Fruit fly (Drosophila melanogaster): ENCODE data around the gene raskol.

The raskol gene

DNA sequence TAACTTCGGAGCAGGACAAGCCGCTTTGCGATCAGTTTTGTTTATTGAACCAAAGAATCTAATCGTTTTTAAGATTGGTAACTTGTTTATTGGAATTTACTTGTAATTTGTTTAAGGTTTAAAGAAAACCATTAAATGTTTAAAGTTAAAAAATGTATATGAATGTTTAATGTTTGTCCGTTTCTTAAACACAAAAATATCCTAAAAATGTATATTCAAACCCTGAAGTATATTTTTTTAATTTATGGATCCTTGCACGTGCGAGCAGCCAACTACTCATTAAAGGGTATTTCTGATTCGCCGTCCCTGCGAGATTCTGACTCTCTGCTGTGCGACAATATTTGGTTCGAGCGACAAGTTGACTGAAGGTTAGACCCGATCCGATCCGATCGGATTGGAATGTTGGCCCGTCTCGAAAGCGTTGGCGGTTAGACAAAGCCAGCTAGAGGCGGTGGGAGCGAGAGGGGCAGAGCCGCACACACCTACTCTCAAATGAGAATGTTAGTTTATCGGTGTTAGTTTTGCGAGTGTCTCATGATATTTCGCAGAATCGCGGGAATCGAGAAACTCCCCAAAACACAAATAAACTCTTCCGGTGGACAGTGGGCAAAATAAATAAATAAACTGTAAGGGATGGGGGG is 11.0 kb upstream of the raskol start (continued):
- peak; percentile 33 for TF ChIP-seq TFAM (GFP tag; optimal IDR thresholded peaks at IDR 0.05)
- peak; percentile 75 for TF ChIP-seq vfl (GFP tag; optimal IDR thresholded peaks at IDR 0.05)
- peak; percentile 96 for TF ChIP-seq CG7556 (GFP tag; optimal IDR thresholded peaks at IDR 0.05)
- TF ChIP-seq NFAT (GFP tag; IDR thresholded peaks at IDR 0.05): no peak
- peak; percentile 87 for TF ChIP-seq tio (GFP tag; optimal IDR thresholded peaks at IDR 0.05)
- peak; percentile 74 for TF ChIP-seq trem (tag; optimal IDR thresholded peaks at IDR 0.05)
- peak; percentile 83 for TF ChIP-seq fd96Cb (tag; optimal IDR thresholded peaks at IDR 0.05)
- peak; percentile 18 for TF ChIP-seq CG14965 (GFP tag; optimal IDR thresholded peaks at IDR 0.05; ENCODE audit: borderline replicate concordance)
- peak; percentile 99 for TF ChIP-seq sd (tag; optimal IDR thresholded peaks at IDR 0.05)
- peak; percentile 81 for TF ChIP-seq CG15696 (tag; optimal IDR thresholded peaks at IDR 0.05)
- peak; percentile 88 for TF ChIP-seq BtbVII (GFP tag; optimal IDR thresholded peaks at IDR 0.05)
- TF ChIP-seq BEAF-32 (GFP tag; optimal IDR thresholded peaks at IDR 0.05): peak; percentile 13
- TF ChIP-seq jigr1 (GFP tag; IDR thresholded peaks at IDR 0.05): 0 out of 3 replicates have a peak, but pooled peaks have one; percentile 19
- peak; percentile 78 for TF ChIP-seq CG13894 (tag; optimal IDR thresholded peaks at IDR 0.05)
- no peak; the same call in 1 of the 2 replicates for TF ChIP-seq ara (GFP tag; IDR thresholded peaks at IDR 0.05)
- TF ChIP-seq sim (GFP tag; IDR thresholded peaks at IDR 0.05): peak; percentile 60
- TF ChIP-seq Hr3 (GFP tag; optimal IDR thresholded peaks at IDR 0.05): peak; percentile 84
- peak; percentile 82 for TF ChIP-seq cwo (GFP tag; optimal IDR thresholded peaks at IDR 0.05)
- peak; percentile 45; the same call in 1 of the 3 replicates for TF ChIP-seq Optix (GFP tag; IDR thresholded peaks at IDR 0.05)
- TF ChIP-seq CTCF (GFP tag; optimal IDR thresholded peaks at IDR 0.05): peak; percentile 25
- peak; percentile 94 for TF ChIP-seq CG8924 (tag; optimal IDR thresholded peaks at IDR 0.05)
- peak; percentile 67 for TF ChIP-seq pnt (GFP tag; optimal IDR thresholded peaks at IDR 0.05)
- TF ChIP-seq CG43689 (GFP tag; IDR thresholded peaks at IDR 0.05): 0 out of 2 replicates have a peak, but pooled peaks have one; percentile 30
- TF ChIP-seq CG3995 (GFP tag; optimal IDR thresholded peaks at IDR 0.05): peak; percentile 35
- TF ChIP-seq Sox102F (GFP tag; optimal IDR thresholded peaks at IDR 0.05): peak; percentile 85
- TF ChIP-seq CG2129 (GFP tag; IDR thresholded peaks at IDR 0.05; ENCODE audit: partially characterized antibody): no peak
- TF ChIP-seq CG13624 (GFP tag; optimal IDR thresholded peaks at IDR 0.05): peak; percentile 87
- TF ChIP-seq CG13296 (GFP tag; optimal IDR thresholded peaks at IDR 0.05): peak; percentile 93
- peak; percentile 49 for TF ChIP-seq sima (GFP tag; optimal IDR thresholded peaks at IDR 0.05)
- TF ChIP-seq CG15479 (GFP tag; optimal IDR thresholded peaks at IDR 0.05): no peak
- TF ChIP-seq CG10274 (GFP tag; optimal IDR thresholded peaks at IDR 0.05): peak; percentile 71
- TF ChIP-seq sens-2 (GFP tag; IDR thresholded peaks at IDR 0.05): peak; percentile 45; the same call in 1 of the 2 replicates
- TF ChIP-seq p53 (GFP tag; optimal IDR thresholded peaks at IDR 0.05): peak; percentile 37
- peak; percentile 75 for TF ChIP-seq CG5245 (GFP tag; optimal IDR thresholded peaks at IDR 0.05)
- peak; percentile 62 for TF ChIP-seq Atf3 (GFP tag; optimal IDR thresholded peaks at IDR 0.05)
- peak; percentile 71; the same call in 2 of the 3 replicates for TF ChIP-seq sr (GFP tag; IDR thresholded peaks at IDR 0.05)
- peak; percentile 82; the same call in 2 of the 3 replicates for TF ChIP-seq so (GFP tag; IDR thresholded peaks at IDR 0.05)
- peak; percentile 72 for TF ChIP-seq kay (GFP tag; optimal IDR thresholded peaks at IDR 0.05)
- TF ChIP-seq repo (GFP tag; optimal IDR thresholded peaks at IDR 0.05): peak; percentile 63
- TF ChIP-seq nmo (GFP tag; optimal IDR thresholded peaks at IDR 0.05): peak; percentile 93
- peak; percentile 91 for TF ChIP-seq dmrt99B (tag; optimal IDR thresholded peaks at IDR 0.05)
- peak; percentile 35 for TF ChIP-seq CG8290 (GFP tag; optimal IDR thresholded peaks at IDR 0.05)
- TF ChIP-seq CG8290 (tag; optimal IDR thresholded peaks at IDR 0.05): peak; percentile 53
- peak; percentile 81 for TF ChIP-seq CG33213 (GFP tag; optimal IDR thresholded peaks at IDR 0.05)
- no peak for TF ChIP-seq dan (GFP tag; IDR thresholded peaks at IDR 0.05)
- TF ChIP-seq odd (GFP tag; optimal IDR thresholded peaks at IDR 0.05): peak; percentile 87
- no peak for TF ChIP-seq GATAe (GFP tag; conservative IDR thresholded peaks at IDR 0.05)
- peak; percentile 75 for TF ChIP-seq CHES-1-like (GFP tag; optimal IDR thresholded peaks at IDR 0.05)
- peak in 1 of 2 experiments; percentile 35 for TF ChIP-seq crp (GFP tag; optimal IDR thresholded peaks at IDR 0.05)
- TF ChIP-seq CG3065 (GFP tag; optimal IDR thresholded peaks at IDR 0.05): peak; percentile 62
